Worm (Caenorhabditis elegans): Measurements from ENCODE around the gene taf-3.
A peak's percentile ranks its signal among the peaks of the same experiment; 100 is the strongest.

taf-3 gene

DNA sequence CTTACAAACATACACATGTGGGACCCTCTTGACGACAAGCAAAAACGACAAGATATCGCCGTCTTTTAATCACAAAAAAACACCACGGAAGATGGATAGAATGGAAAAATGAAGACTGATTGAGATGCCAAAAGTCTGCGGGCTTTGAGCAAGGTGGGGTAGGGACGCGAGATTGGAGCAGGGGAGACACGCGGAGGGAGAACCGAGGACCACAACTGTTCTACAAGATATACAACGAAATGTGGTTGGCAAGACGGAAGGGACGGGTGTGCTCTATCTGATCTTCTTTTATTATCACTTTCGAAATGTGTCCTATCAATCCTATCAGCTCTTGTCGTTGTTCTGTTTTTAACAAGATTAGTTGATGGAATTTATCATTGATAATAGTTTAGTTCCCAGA, 31.4 kb downstream of the taf-3 start:
- TF ChIP-seq fkh-10 (GFP tag; optimal IDR thresholded peaks at IDR 0.05): peak; percentile 41
- TF ChIP-seq sdc-2 (tag; optimal IDR thresholded peaks at IDR 0.05): peak; percentile 4
- TF ChIP-seq sox-4 (tag; optimal IDR thresholded peaks at IDR 0.05): no peak

DNA sequence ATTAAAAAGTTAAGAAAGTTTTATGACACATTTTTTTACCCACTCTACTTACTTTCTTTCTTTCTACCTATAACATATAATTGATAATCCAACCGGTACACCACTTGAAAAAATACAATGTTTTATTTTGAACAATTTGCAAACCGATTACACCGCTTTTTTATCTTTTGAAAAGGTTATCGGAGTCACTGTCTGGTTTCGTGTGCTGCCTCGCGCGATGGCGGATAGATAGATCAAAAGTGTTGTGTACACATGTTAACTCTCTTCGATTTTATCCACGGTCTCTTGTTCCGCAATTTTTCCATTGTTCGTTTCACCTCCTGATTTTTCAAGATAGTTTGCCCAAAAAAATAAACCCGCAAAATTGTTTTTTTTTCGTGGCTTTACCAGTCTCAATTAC, 34.3 kb downstream of the taf-3 start:
- TF ChIP-seq fax-1 (tag; optimal IDR thresholded peaks at IDR 0.05): no peak
- no peak for TF ChIP-seq sdc-2 (tag; optimal IDR thresholded peaks at IDR 0.05)
- TF ChIP-seq rnt-1 (tag; optimal IDR thresholded peaks at IDR 0.05): no peak
- TF ChIP-seq C38D4.7 (GFP tag; optimal IDR thresholded peaks at IDR 0.05): no peak
- TF ChIP-seq fkh-10 (GFP tag; optimal IDR thresholded peaks at IDR 0.05): peak; percentile 50
- TF ChIP-seq hlh-30 (tag; optimal IDR thresholded peaks at IDR 0.05; ENCODE audit: insufficient read depth): no peak

DNA sequence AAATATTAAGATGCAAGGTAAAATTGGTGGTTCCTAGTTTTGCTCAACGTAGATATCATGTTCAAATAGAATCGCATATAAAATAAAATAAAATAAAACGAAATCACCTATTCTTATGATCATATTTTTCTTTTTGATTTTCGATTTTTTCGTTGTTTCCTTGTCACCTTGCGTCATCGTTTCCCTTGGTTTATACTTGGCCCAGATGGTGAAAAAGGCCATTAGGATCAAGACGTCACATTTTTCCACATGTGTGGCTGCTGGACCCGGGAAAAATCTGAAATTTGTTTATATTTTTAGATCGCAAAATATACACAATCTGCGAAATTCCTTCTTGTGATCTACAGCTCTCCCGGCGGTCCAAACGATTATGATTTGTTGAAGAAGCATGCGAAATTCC, 34.8 kb downstream of the taf-3 start, which contains the start of gene ace-1:
ace-1 (plus strand) TSS at position 301 of the 400 bp plus-strand sequence.
- TF ChIP-seq hlh-8 (tag; optimal IDR thresholded peaks at IDR 0.05): peak; percentile 0
- TF ChIP-seq ttx-3 (tag; optimal IDR thresholded peaks at IDR 0.05): no peak
- TF ChIP-seq F13H6.1 (tag; optimal IDR thresholded peaks at IDR 0.05): no peak
- TF ChIP-seq tbx-7 (tag; optimal IDR thresholded peaks at IDR 0.05): no peak
- TF ChIP-seq unc-42 (tag; optimal IDR thresholded peaks at IDR 0.05): no peak

DNA sequence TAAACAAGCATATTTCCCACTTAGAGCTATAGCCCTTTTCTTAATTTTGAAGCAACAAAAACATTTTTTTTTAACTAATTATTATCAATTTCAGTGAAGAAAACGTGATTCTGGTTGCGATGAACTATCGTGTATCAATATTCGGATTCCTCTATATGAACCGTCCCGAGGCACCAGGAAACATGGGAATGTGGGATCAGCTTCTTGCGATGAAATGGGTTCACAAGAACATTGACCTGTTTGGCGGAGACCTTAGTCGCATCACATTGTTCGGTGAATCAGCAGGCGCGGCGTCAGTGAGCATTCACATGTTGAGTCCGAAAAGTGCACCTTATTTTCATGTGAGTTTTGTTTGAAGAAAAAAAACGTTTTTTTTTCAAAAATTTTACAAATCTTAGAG, 36.7 kb downstream of the taf-3 start:
- TF ChIP-seq fkh-10 (GFP tag; optimal IDR thresholded peaks at IDR 0.05) (peak; percentile 92), dmd-4 (tag; optimal IDR thresholded peaks at IDR 0.05; ENCODE audit: borderline replicate concordance) (no peak)

DNA sequence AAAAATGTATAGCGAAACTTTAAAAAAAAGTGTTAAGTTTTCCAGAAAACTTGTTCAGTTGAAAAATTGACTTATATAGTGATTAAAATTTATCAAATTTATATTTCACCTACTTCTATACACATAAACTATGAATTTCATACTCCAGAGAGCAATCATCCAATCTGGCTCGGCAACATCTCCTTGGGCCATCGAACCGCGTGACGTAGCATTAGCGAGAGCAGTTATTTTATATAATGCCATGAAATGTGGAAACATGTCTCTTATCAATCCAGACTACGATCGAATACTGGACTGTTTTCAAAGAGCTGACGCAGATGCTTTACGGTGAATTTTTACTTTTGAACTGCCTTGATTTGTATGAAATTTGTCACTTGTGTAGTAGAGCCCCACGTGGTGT, 37.2 kb downstream of the taf-3 start:
- TF ChIP-seq sox-2 (GFP tag; IDR thresholded peaks at IDR 0.05) (no peak), K02D7.2 (tag; optimal IDR thresholded peaks at IDR 0.05) (no peak), fkh-10 (GFP tag; optimal IDR thresholded peaks at IDR 0.05) (peak; percentile 78), ceh-19 (GFP tag; optimal IDR thresholded peaks at IDR 0.05) (no peak)

DNA sequence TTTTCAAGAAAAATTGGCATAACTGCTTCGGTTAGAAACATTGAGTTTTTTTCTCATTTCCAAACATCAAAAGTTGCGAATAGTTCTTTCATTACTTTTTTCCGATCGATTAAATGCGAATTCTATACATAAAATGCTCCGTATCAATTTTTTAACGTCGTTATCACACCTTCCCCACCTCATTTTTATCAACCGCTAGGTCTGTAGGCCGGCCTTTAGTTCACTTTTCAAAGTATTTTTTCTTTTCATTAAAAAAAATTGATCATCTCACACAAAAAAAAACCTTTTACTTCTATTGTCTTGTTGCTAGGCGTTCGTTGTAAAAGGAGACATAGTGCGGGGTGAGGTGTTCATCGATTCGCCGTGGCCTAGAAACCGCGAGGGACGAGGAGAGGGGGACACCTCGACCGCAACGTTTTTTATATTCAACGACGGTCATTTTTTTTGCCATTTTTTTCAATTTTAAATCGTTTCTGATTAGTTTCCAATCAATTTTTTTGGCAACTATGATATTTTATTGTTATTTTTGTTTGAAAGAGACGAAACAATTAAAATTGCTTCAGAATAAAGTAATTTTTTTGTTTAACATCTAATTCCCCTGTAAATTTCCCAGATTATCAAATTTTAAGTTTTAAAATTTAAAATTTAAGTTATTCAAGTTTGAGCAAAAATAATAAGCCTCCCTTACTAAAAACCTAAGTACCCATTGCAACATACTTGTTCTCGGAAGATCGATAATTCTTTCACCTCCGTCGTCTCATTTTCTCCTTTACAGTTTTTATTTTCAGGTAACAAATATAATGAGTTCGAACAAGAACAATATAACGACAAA, 43.8 kb downstream of the taf-3 start, which contains the start of gene sur-7:
sur-7 (plus strand) TSS at position 782 of the 832 bp plus-strand sequence.
- TF ChIP-seq fkh-6 (tag; optimal IDR thresholded peaks at IDR 0.05) (no peak), zip-5 (tag; optimal IDR thresholded peaks at IDR 0.05) (peak; percentile 14), sdc-2 (tag; optimal IDR thresholded peaks at IDR 0.05) (peak; percentile 40), elt-2 (tag; optimal IDR thresholded peaks at IDR 0.05) (peak; percentile 50), C08G9.2 (tag; optimal IDR thresholded peaks at IDR 0.05) (peak; percentile 60), ceh-34 (tag; optimal IDR thresholded peaks at IDR 0.05) (no peak), ceh-14 (tag; optimal IDR thresholded peaks at IDR 0.05) (no peak), ceh-31 (tag; optimal IDR thresholded peaks at IDR 0.05) (peak; percentile 85), tbx-2 (tag; optimal IDR thresholded peaks at IDR 0.05) (peak; percentile 71), ceh-2 (tag; optimal IDR thresholded peaks at IDR 0.05) (peak; percentile 13), tbx-7 (tag; optimal IDR thresholded peaks at IDR 0.05) (peak; percentile 18), ets-4 (tag; optimal IDR thresholded peaks at IDR 0.05) (peak; percentile 49), fkh-10 (GFP tag; optimal IDR thresholded peaks at IDR 0.05) (peak; percentile 74), rnt-1 (tag; optimal IDR thresholded peaks at IDR 0.05) (peak; percentile 21)

DNA sequence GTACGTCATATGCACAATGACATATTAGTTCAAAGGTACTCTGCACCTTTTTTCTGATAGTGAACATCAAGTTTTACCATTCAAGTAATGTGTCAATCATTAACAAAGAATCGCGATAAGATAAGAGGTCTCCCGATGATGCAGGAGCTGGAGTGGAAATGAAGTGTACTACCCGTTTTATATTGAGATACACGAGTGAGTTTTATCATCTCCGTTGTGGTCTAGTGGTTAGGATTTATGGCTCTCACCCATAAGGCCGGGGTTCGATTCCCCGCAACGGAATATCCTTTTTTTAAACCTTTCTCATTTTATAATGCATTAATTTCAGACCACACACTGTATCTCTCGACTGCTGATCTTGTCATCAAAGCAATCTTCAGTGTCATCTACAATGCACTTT, 45.7 kb downstream of the taf-3 start:
- TF ChIP-seq pha-4 (tag; optimal IDR thresholded peaks at IDR 0.05) (no peak), elt-2 (tag; optimal IDR thresholded peaks at IDR 0.05) (peak; percentile 88), pros-1 (tag; optimal IDR thresholded peaks at IDR 0.05) (no peak), ceh-30 (tag; optimal IDR thresholded peaks at IDR 0.05) (no peak), gmeb-2 (tag; optimal IDR thresholded peaks at IDR 0.05) (no peak), ceh-18 (tag; optimal IDR thresholded peaks at IDR 0.05) (no peak), nhr-232 (tag; optimal IDR thresholded peaks at IDR 0.05) (peak; percentile 15), nhr-11 (tag; optimal IDR thresholded peaks at IDR 0.05) (no peak), ceh-31 (tag; optimal IDR thresholded peaks at IDR 0.05) (no peak), unc-55 (GFP tag; optimal IDR thresholded peaks at IDR 0.05) (peak; percentile 5), sdc-2 (tag; optimal IDR thresholded peaks at IDR 0.05) (peak; percentile 46), K09A11.1 (tag; optimal IDR thresholded peaks at IDR 0.05; ENCODE audit: insufficient read depth) (peak; percentile 12), che-1 (tag; optimal IDR thresholded peaks at IDR 0.05) (peak; percentile 17), hlh-6 (tag; optimal IDR thresholded peaks at IDR 0.05) (no peak), pqm-1 (tag; optimal IDR thresholded peaks at IDR 0.05) (peak; percentile 49), fkh-10 (GFP tag; optimal IDR thresholded peaks at IDR 0.05) (no peak), nfya-1 (tag; optimal IDR thresholded peaks at IDR 0.05) (no peak)

All from whole organism, late embryonic.